Fruit fly (Drosophila melanogaster): ENCODE measurements around the gene Tdh.

- TF ChIP-seq Sin3A (optimal IDR thresholded peaks at IDR 0.05), result no peak
- no peak for TF ChIP-seq psq (optimal IDR thresholded peaks at IDR 0.05)
These were observed 24.9 kb upstream of the Tdh start, which contains the start of gene CG5910 for dm6 chr3L:20441632-20442469.

All from Kc167 (cell line).